1 fruit fly cellular context compared by ENCODE assay signal in genomic region chr2L:17484174-17484573, dm6.
TF ChIP-seq lines count a peak whose summit lies in the region.

Gene GCS2beta, minus strand, starts transcription at chr2L:17484307.
Gene CG5131, plus strand, starts transcription at chr2L:17484501.

TF ChIP-seq in whole organism, embryonic, 481 proteins besides CTCF, POLR2A, EP300 and RAD21 (continued from another document and continues in another):
- TF ChIP-seq CG11398 (GFP tag; optimal IDR thresholded peaks at IDR 0.05; lab: Kevin White, UChicago): peak; percentile 92
- TF ChIP-seq hb (GFP tag; IDR thresholded peaks at IDR 0.05; lab: Robert Waterston, UW; ENCODE audit: partially characterized antibody): peak; percentile 91
- peak; percentile 99 for TF ChIP-seq MBD-R2 (GFP tag; IDR thresholded peaks at IDR 0.05; lab: Robert Waterston, UW)
- peak; percentile 86 for TF ChIP-seq ssp (GFP tag; IDR thresholded peaks at IDR 0.05; lab: Robert Waterston, UW)
- TF ChIP-seq pb (GFP tag; optimal IDR thresholded peaks at IDR 0.05; lab: Kevin White, UChicago): peak; percentile 89
- peak; percentile 98 for TF ChIP-seq zfh2 (GFP tag; optimal IDR thresholded peaks at IDR 0.05; lab: Kevin White, UChicago)
- TF ChIP-seq cato (GFP tag; optimal IDR thresholded peaks at IDR 0.05; lab: Kevin White, UChicago; ENCODE audit: borderline replicate concordance): peak; percentile 89
- TF ChIP-seq lov (optimal IDR thresholded peaks at IDR 0.05; lab: Kevin White, UChicago): no peak
- peak; percentile 81; the same call in 2 of the 3 replicates for TF ChIP-seq lov (GFP tag; IDR thresholded peaks at IDR 0.05; lab: Robert Waterston, UW)
- peak; percentile 97 for TF ChIP-seq CG9609 (GFP tag; optimal IDR thresholded peaks at IDR 0.05; lab: Kevin White, UChicago)
- peak; percentile 87 for TF ChIP-seq schlank (tag; optimal IDR thresholded peaks at IDR 0.05; lab: Kevin White, UChicago)
- TF ChIP-seq kah (GFP tag; optimal IDR thresholded peaks at IDR 0.05; lab: Kevin White, UChicago): peak; percentile 54
- peak; percentile 96 for TF ChIP-seq slou (GFP tag; optimal IDR thresholded peaks at IDR 0.05; lab: Kevin White, UChicago)
- TF ChIP-seq Bdp1 (GFP tag; optimal IDR thresholded peaks at IDR 0.05; lab: Kevin White, UChicago): peak; percentile 90
- TF ChIP-seq wdn (GFP tag; IDR thresholded peaks at IDR 0.05; lab: Robert Waterston, UW): peak; percentile 90
- peak; percentile 88 for TF ChIP-seq CG17829 (tag; optimal IDR thresholded peaks at IDR 0.05; lab: Kevin White, UChicago)
- TF ChIP-seq Nf-YB (GFP tag; optimal IDR thresholded peaks at IDR 0.05; lab: Kevin White, UChicago): peak; percentile 61
- peak; percentile 80 for TF ChIP-seq ATbp (GFP tag; optimal IDR thresholded peaks at IDR 0.05; lab: Kevin White, UChicago)
- TF ChIP-seq CG4282 (GFP tag; optimal IDR thresholded peaks at IDR 0.05; lab: Kevin White, UChicago): peak; percentile 92
- no peak for TF ChIP-seq ash1 (GFP tag; optimal IDR thresholded peaks at IDR 0.05; lab: Kevin White, UChicago)
- peak; percentile 81 for TF ChIP-seq dmrt11E (tag; optimal IDR thresholded peaks at IDR 0.05; lab: Kevin White, UChicago)
- peak; percentile 50 for TF ChIP-seq psq (GFP tag; optimal IDR thresholded peaks at IDR 0.05; lab: Kevin White, UChicago)
- TF ChIP-seq CG12071 (GFP tag; optimal IDR thresholded peaks at IDR 0.05; lab: Kevin White, UChicago): peak; percentile 82
- peak; percentile 96 for TF ChIP-seq Ptx1 (GFP tag; IDR thresholded peaks at IDR 0.05; lab: Robert Waterston, UW)
- peak; percentile 95 for TF ChIP-seq gem (tag; optimal IDR thresholded peaks at IDR 0.05; lab: Kevin White, UChicago)
- TF ChIP-seq bab2 (GFP tag; optimal IDR thresholded peaks at IDR 0.05; lab: Kevin White, UChicago): peak; percentile 96
- peak; percentile 67 for TF ChIP-seq Jarid2 (GFP tag; optimal IDR thresholded peaks at IDR 0.05; lab: Kevin White, UChicago)
- TF ChIP-seq org-1 (GFP tag; optimal IDR thresholded peaks at IDR 0.05; lab: Kevin White, UChicago): peak; percentile 78
- peak; percentile 97 for TF ChIP-seq dpn (GFP tag; optimal IDR thresholded peaks at IDR 0.05; lab: Kevin White, UChicago)
- TF ChIP-seq gt (GFP tag; IDR thresholded peaks at IDR 0.05; lab: Robert Waterston, UW): peak; percentile 75
- peak; percentile 69 for TF ChIP-seq CG10274 (GFP tag; optimal IDR thresholded peaks at IDR 0.05; lab: Kevin White, UChicago)
- TF ChIP-seq Elba2 (GFP tag; optimal IDR thresholded peaks at IDR 0.05; lab: Kevin White, UChicago): peak; percentile 72
- peak; percentile 96 for TF ChIP-seq CG9817 (tag; optimal IDR thresholded peaks at IDR 0.05; lab: Kevin White, UChicago)
- TF ChIP-seq CG1647 (GFP tag; optimal IDR thresholded peaks at IDR 0.05; lab: Kevin White, UChicago): peak; percentile 94
- peak; percentile 84 for TF ChIP-seq CG3065 (GFP tag; optimal IDR thresholded peaks at IDR 0.05; lab: Kevin White, UChicago)
- TF ChIP-seq CG9727 (GFP tag; optimal IDR thresholded peaks at IDR 0.05; lab: Kevin White, UChicago): peak; percentile 91
- peak; percentile 96 for TF ChIP-seq Chrac-16 (GFP tag; optimal IDR thresholded peaks at IDR 0.05; lab: Kevin White, UChicago)
- peak; percentile 91 for TF ChIP-seq CG18764 (GFP tag; optimal IDR thresholded peaks at IDR 0.05; lab: Kevin White, UChicago)
- TF ChIP-seq danr (GFP tag; IDR thresholded peaks at IDR 0.05; lab: Robert Waterston, UW): peak; percentile 86
- TF ChIP-seq aop (GFP tag; IDR thresholded peaks at IDR 0.05; lab: Robert Waterston, UW): peak; percentile 65; the same call in 1 of the 2 replicates
- peak; percentile 98 for TF ChIP-seq mam (GFP tag; optimal IDR thresholded peaks at IDR 0.05; lab: Kevin White, UChicago)
- TF ChIP-seq da (GFP tag; optimal IDR thresholded peaks at IDR 0.05; lab: Kevin White, UChicago): peak; percentile 88
- peak; percentile 90 for TF ChIP-seq CG17328 (GFP tag; IDR thresholded peaks at IDR 0.05; lab: Robert Waterston, UW)
- TF ChIP-seq klu (GFP tag; IDR thresholded peaks at IDR 0.05; lab: Robert Waterston, UW): peak; percentile 93
- TF ChIP-seq tin (GFP tag; optimal IDR thresholded peaks at IDR 0.05; lab: Kevin White, UChicago): peak; percentile 95
- TF ChIP-seq CG9797 (GFP tag; optimal IDR thresholded peaks at IDR 0.05; lab: Kevin White, UChicago): peak; percentile 61
- peak; percentile 82 for TF ChIP-seq croc (GFP tag; conservative IDR thresholded peaks at IDR 0.05; lab: Robert Waterston, UW)
- peak; percentile 88 for TF ChIP-seq CG14860 (GFP tag; IDR thresholded peaks at IDR 0.05; lab: Robert Waterston, UW; ENCODE audit: partially characterized antibody)
- TF ChIP-seq Hsf (GFP tag; optimal IDR thresholded peaks at IDR 0.05; lab: Kevin White, UChicago): peak; percentile 96
- TF ChIP-seq Hmr (GFP tag; optimal IDR thresholded peaks at IDR 0.05; lab: Kevin White, UChicago): peak; percentile 93
- TF ChIP-seq CG13624 (GFP tag; optimal IDR thresholded peaks at IDR 0.05; lab: Kevin White, UChicago): peak; percentile 96
- TF ChIP-seq CG16863 (GFP tag; optimal IDR thresholded peaks at IDR 0.05; lab: Kevin White, UChicago): peak; percentile 95
- TF ChIP-seq CG10267 (tag; optimal IDR thresholded peaks at IDR 0.05; lab: Kevin White, UChicago): peak; percentile 76
- TF ChIP-seq CG6254 (GFP tag; optimal IDR thresholded peaks at IDR 0.05; lab: Kevin White, UChicago): peak; percentile 71
- TF ChIP-seq fru (optimal IDR thresholded peaks at IDR 0.05; lab: Kevin White, UChicago): no peak
- no peak for TF ChIP-seq Trl (optimal IDR thresholded peaks at IDR 0.05; lab: Kevin White, UChicago)
- peak; percentile 98 for TF ChIP-seq Trl (GFP tag; optimal IDR thresholded peaks at IDR 0.05; lab: Kevin White, UChicago)
- TF ChIP-seq trh (GFP tag; optimal IDR thresholded peaks at IDR 0.05; lab: Kevin White, UChicago): peak; percentile 86
- TF ChIP-seq pzg (GFP tag; optimal IDR thresholded peaks at IDR 0.05; lab: Kevin White, UChicago): peak; percentile 82
- 0 out of 3 replicates have a peak, but pooled peaks have one; percentile 68 for TF ChIP-seq gce (GFP tag; IDR thresholded peaks at IDR 0.05; lab: Robert Waterston, UW)
- TF ChIP-seq Drgx (GFP tag; IDR thresholded peaks at IDR 0.05; lab: Robert Waterston, UW): peak; percentile 91
- TF ChIP-seq CG7839 (tag; optimal IDR thresholded peaks at IDR 0.05; lab: Kevin White, UChicago): peak; percentile 89
- peak in 1 of 3 experiments; percentile 84 for TF ChIP-seq lola (GFP tag; optimal IDR thresholded peaks at IDR 0.05; lab: Kevin White, UChicago)
- peak; percentile 95 for TF ChIP-seq CG12659 (GFP tag; optimal IDR thresholded peaks at IDR 0.05; lab: Kevin White, UChicago)
- TF ChIP-seq ap (GFP tag; IDR thresholded peaks at IDR 0.05; lab: Robert Waterston, UW): peak; percentile 85
- TF ChIP-seq CG8359 (GFP tag; optimal IDR thresholded peaks at IDR 0.05; lab: Kevin White, UChicago; ENCODE audit: borderline replicate concordance): peak; percentile 42
- peak; percentile 91 for TF ChIP-seq E2f1 (GFP tag; IDR thresholded peaks at IDR 0.05; lab: Robert Waterston, UW)
- no peak for TF ChIP-seq CG7745 (tag; optimal IDR thresholded peaks at IDR 0.05; lab: Kevin White, UChicago)
- TF ChIP-seq BEAF-32 (GFP tag; optimal IDR thresholded peaks at IDR 0.05; lab: Kevin White, UChicago): peak; percentile 95
- TF ChIP-seq CG31365 (tag; optimal IDR thresholded peaks at IDR 0.05; lab: Kevin White, UChicago): peak; percentile 53
- peak; percentile 79 for TF ChIP-seq CG13296 (GFP tag; optimal IDR thresholded peaks at IDR 0.05; lab: Kevin White, UChicago)
- peak; percentile 73 for TF ChIP-seq sim (GFP tag; IDR thresholded peaks at IDR 0.05; lab: Robert Waterston, UW)
- peak; percentile 87 for TF ChIP-seq cas (GFP tag; IDR thresholded peaks at IDR 0.05; lab: Robert Waterston, UW)
- peak; percentile 69 for TF ChIP-seq CG11696 (GFP tag; IDR thresholded peaks at IDR 0.05; lab: Robert Waterston, UW)
- peak; percentile 82 for TF ChIP-seq CG15696 (tag; optimal IDR thresholded peaks at IDR 0.05; lab: Kevin White, UChicago)
- peak; percentile 70 for TF ChIP-seq CG7928 (GFP tag; optimal IDR thresholded peaks at IDR 0.05; lab: Kevin White, UChicago)
- peak in 1 of 2 experiments; percentile 39 for TF ChIP-seq Eip74EF (GFP tag; optimal IDR thresholded peaks at IDR 0.05; lab: Kevin White, UChicago)
- TF ChIP-seq CG2129 (GFP tag; IDR thresholded peaks at IDR 0.05; lab: Robert Waterston, UW; ENCODE audit: partially characterized antibody): peak; percentile 84
- TF ChIP-seq exex (tag; optimal IDR thresholded peaks at IDR 0.05; lab: Kevin White, UChicago): peak; percentile 54
- TF ChIP-seq CG11504 (tag; optimal IDR thresholded peaks at IDR 0.05; lab: Kevin White, UChicago): peak; percentile 85
- peak; percentile 91 for TF ChIP-seq CG16815 (GFP tag; optimal IDR thresholded peaks at IDR 0.05; lab: Kevin White, UChicago)
- TF ChIP-seq CG4730 (GFP tag; IDR thresholded peaks at IDR 0.05; lab: Robert Waterston, UW): peak; percentile 91
- peak; percentile 92 for TF ChIP-seq H15 (GFP tag; IDR thresholded peaks at IDR 0.05; lab: Robert Waterston, UW)
- peak; percentile 52 for TF ChIP-seq run (tag; optimal IDR thresholded peaks at IDR 0.05; lab: Kevin White, UChicago)
- TF ChIP-seq CG2875 (GFP tag; optimal IDR thresholded peaks at IDR 0.05; lab: Kevin White, UChicago): peak; percentile 79
- TF ChIP-seq Stat92E (GFP tag; optimal IDR thresholded peaks at IDR 0.05; lab: Kevin White, UChicago): peak in 1 of 3 experiments; percentile 2
- peak; percentile 89 for TF ChIP-seq CG18476 (GFP tag; optimal IDR thresholded peaks at IDR 0.05; lab: Kevin White, UChicago)
- TF ChIP-seq salm (tag; optimal IDR thresholded peaks at IDR 0.05; lab: Kevin White, UChicago): peak; percentile 61
- TF ChIP-seq Dll (GFP tag; IDR thresholded peaks at IDR 0.05; lab: Robert Waterston, UW; ENCODE audit: partially characterized antibody): peak; percentile 96
- peak; percentile 90 for TF ChIP-seq NC2β (GFP tag; optimal IDR thresholded peaks at IDR 0.05; lab: Kevin White, UChicago)
- TF ChIP-seq knrl (GFP tag; IDR thresholded peaks at IDR 0.05; lab: Robert Waterston, UW; ENCODE audit: partially characterized antibody): peak; percentile 94
- TF ChIP-seq CG1529 (GFP tag; optimal IDR thresholded peaks at IDR 0.05; lab: Kevin White, UChicago): peak; percentile 77
- peak; percentile 74 for TF ChIP-seq scrt (GFP tag; optimal IDR thresholded peaks at IDR 0.05; lab: Kevin White, UChicago)
- TF ChIP-seq CG4404 (GFP tag; IDR thresholded peaks at IDR 0.05; lab: Robert Waterston, UW): peak; percentile 91
- TF ChIP-seq MESR4 (GFP tag; optimal IDR thresholded peaks at IDR 0.05; lab: Kevin White, UChicago): peak; percentile 60
- TF ChIP-seq CG12236 (GFP tag; optimal IDR thresholded peaks at IDR 0.05; lab: Kevin White, UChicago): peak; percentile 82
- TF ChIP-seq Ravus (GFP tag; IDR thresholded peaks at IDR 0.05; lab: Robert Waterston, UW): peak; percentile 75
- peak; percentile 89 for TF ChIP-seq CG3281 (GFP tag; optimal IDR thresholded peaks at IDR 0.05; lab: Kevin White, UChicago)
- TF ChIP-seq D (optimal IDR thresholded peaks at IDR 0.05; lab: Kevin White, UChicago): no peak
- TF ChIP-seq D (GFP tag; optimal IDR thresholded peaks at IDR 0.05; lab: Kevin White, UChicago): peak; percentile 79
- peak; percentile 94 for TF ChIP-seq Dad (GFP tag; optimal IDR thresholded peaks at IDR 0.05; lab: Kevin White, UChicago)
- TF ChIP-seq Fer3 (tag; optimal IDR thresholded peaks at IDR 0.05; lab: Kevin White, UChicago): peak; percentile 91
- TF ChIP-seq abd-A (tag; optimal IDR thresholded peaks at IDR 0.05; lab: Kevin White, UChicago): no peak
- peak; percentile 93 for TF ChIP-seq H2.0 (GFP tag; IDR thresholded peaks at IDR 0.05; lab: Robert Waterston, UW)
- peak; percentile 98 for TF ChIP-seq Rfx (GFP tag; IDR thresholded peaks at IDR 0.05; lab: Robert Waterston, UW)
- TF ChIP-seq esg (GFP tag; conservative IDR thresholded peaks at IDR 0.05; lab: Robert Waterston, UW): peak; percentile 94
- peak; percentile 88 for TF ChIP-seq CG2678 (tag; optimal IDR thresholded peaks at IDR 0.05; lab: Kevin White, UChicago)
- TF ChIP-seq p53 (GFP tag; optimal IDR thresholded peaks at IDR 0.05; lab: Kevin White, UChicago): peak; percentile 94
- peak; percentile 70 for TF ChIP-seq Dp (GFP tag; optimal IDR thresholded peaks at IDR 0.05; lab: Kevin White, UChicago)
- TF ChIP-seq CG17612 (GFP tag; IDR thresholded peaks at IDR 0.05; lab: Robert Waterston, UW): peak; percentile 88
- TF ChIP-seq Awh (GFP tag; IDR thresholded peaks at IDR 0.05; lab: Robert Waterston, UW): peak; percentile 87
- TF ChIP-seq Tbp (GFP tag; optimal IDR thresholded peaks at IDR 0.05; lab: Kevin White, UChicago): no peak
- no peak for TF ChIP-seq z (GFP tag; IDR thresholded peaks at IDR 0.05; lab: Robert Waterston, UW)
- peak; percentile 95 for TF ChIP-seq CG32772 (GFP tag; IDR thresholded peaks at IDR 0.05; lab: Robert Waterston, UW)
- TF ChIP-seq vvl (GFP tag; IDR thresholded peaks at IDR 0.05; lab: Robert Waterston, UW): peak; percentile 95
- TF ChIP-seq CG13123 (GFP tag; optimal IDR thresholded peaks at IDR 0.05; lab: Kevin White, UChicago): peak; percentile 88
- TF ChIP-seq CG1024 (GFP tag; IDR thresholded peaks at IDR 0.05; lab: Robert Waterston, UW): peak; percentile 78
- peak; percentile 99 for TF ChIP-seq Antp (GFP tag; optimal IDR thresholded peaks at IDR 0.05; lab: Kevin White, UChicago)
- peak; percentile 88 for TF ChIP-seq unc-4 (GFP tag; IDR thresholded peaks at IDR 0.05; lab: Robert Waterston, UW; ENCODE audit: partially characterized antibody)
- peak; percentile 87; the same call in 2 of the 3 replicates for TF ChIP-seq CG3726 (GFP tag; IDR thresholded peaks at IDR 0.05; lab: Robert Waterston, UW)
- TF ChIP-seq CG8388 (GFP tag; optimal IDR thresholded peaks at IDR 0.05; lab: Kevin White, UChicago): peak; percentile 82
- TF ChIP-seq CG15073 (GFP tag; optimal IDR thresholded peaks at IDR 0.05; lab: Kevin White, UChicago): peak; percentile 63
- TF ChIP-seq CG42726 (GFP tag; IDR thresholded peaks at IDR 0.05; lab: Robert Waterston, UW; ENCODE audit: partially characterized antibody): peak; percentile 57; the same call in 1 of the 2 replicates
- TF ChIP-seq CG10147 (GFP tag; optimal IDR thresholded peaks at IDR 0.05; lab: Kevin White, UChicago): peak; percentile 85
- peak; percentile 98 for TF ChIP-seq lilli (GFP tag; optimal IDR thresholded peaks at IDR 0.05; lab: Kevin White, UChicago)
- TF ChIP-seq crol (GFP tag; IDR thresholded peaks at IDR 0.05; lab: Robert Waterston, UW): peak; percentile 41; the same call in 1 of the 2 replicates
- TF ChIP-seq peb (GFP tag; IDR thresholded peaks at IDR 0.05; lab: Robert Waterston, UW): peak; percentile 85
- TF ChIP-seq tap (tag; optimal IDR thresholded peaks at IDR 0.05; lab: Kevin White, UChicago): peak; percentile 62
- peak; percentile 88 for TF ChIP-seq CG18011 (GFP tag; optimal IDR thresholded peaks at IDR 0.05; lab: Kevin White, UChicago)
